Worm (Caenorhabditis elegans): ENCODE results near the gene K02D10.8.

The K02D10.8 gene

ce11 chrIII:8782744-8783143, 3.4 kb upstream of the K02D10.8 start (continued):
- TF ChIP-seq ceh-79 (tag; optimal IDR thresholded peaks at IDR 0.05): no peak
- TF ChIP-seq let-526 (GFP tag; IDR thresholded peaks at IDR 0.05): no peak
- no peak for TF ChIP-seq ceh-58 (GFP tag; IDR thresholded peaks at IDR 0.05)
- TF ChIP-seq chd-7 (tag; optimal IDR thresholded peaks at IDR 0.05): no peak
- peak; percentile 23; the same call in 1 of the 2 replicates for TF ChIP-seq nfyb-1 (GFP tag; IDR thresholded peaks at IDR 0.05)
- no peak for TF ChIP-seq Y67H2A.10 (GFP tag; conservative IDR thresholded peaks at IDR 0.05)
- TF ChIP-seq nhr-80 (tag; optimal IDR thresholded peaks at IDR 0.05): peak; percentile 90
- TF ChIP-seq F52B5.7 (tag; optimal IDR thresholded peaks at IDR 0.05): no peak
- TF ChIP-seq ceh-100 (GFP tag; IDR thresholded peaks at IDR 0.05): no peak
- no peak for TF ChIP-seq egl-18 (GFP tag; IDR thresholded peaks at IDR 0.05)
- TF ChIP-seq dpff-1 (tag; optimal IDR thresholded peaks at IDR 0.05): no peak
- TF ChIP-seq ztf-18 (tag; optimal IDR thresholded peaks at IDR 0.05): no peak
- TF ChIP-seq snpc-1.1 (tag; optimal IDR thresholded peaks at IDR 0.05; ENCODE audit: insufficient read depth): no peak
- no peak for TF ChIP-seq ztf-6 (GFP tag; IDR thresholded peaks at IDR 0.05)
- TF ChIP-seq ztf-22 (GFP tag; optimal IDR thresholded peaks at IDR 0.05): peak; percentile 30
- TF ChIP-seq bed-2 (GFP tag; IDR thresholded peaks at IDR 0.05): no peak
- TF ChIP-seq C06A6.2 (GFP tag; conservative IDR thresholded peaks at IDR 0.05): no peak
- TF ChIP-seq F22D6.2 (tag; optimal IDR thresholded peaks at IDR 0.05): peak; percentile 7
- no peak for TF ChIP-seq K11D2.4 (GFP tag; IDR thresholded peaks at IDR 0.05)
- no peak for TF ChIP-seq gei-17 (GFP tag; optimal IDR thresholded peaks at IDR 0.05)
- no peak for TF ChIP-seq aptf-2 (GFP tag; conservative IDR thresholded peaks at IDR 0.05)
- TF ChIP-seq bed-1 (GFP tag; IDR thresholded peaks at IDR 0.05): no peak
- no peak for TF ChIP-seq B0261.1 (tag; optimal IDR thresholded peaks at IDR 0.05)
- no peak for TF ChIP-seq xnd-1 (tag; optimal IDR thresholded peaks at IDR 0.05)
- peak; percentile 44 for TF ChIP-seq die-1 (tag; optimal IDR thresholded peaks at IDR 0.05)
- no peak for TF ChIP-seq hrde-1 (tag; optimal IDR thresholded peaks at IDR 0.05; ENCODE audit: borderline replicate concordance)
- TF ChIP-seq efl-1 (GFP tag; optimal IDR thresholded peaks at IDR 0.05): no peak
- no peak for TF ChIP-seq F57C9.4 (tag; optimal IDR thresholded peaks at IDR 0.05)
- TF ChIP-seq hmg-20 (GFP tag; IDR thresholded peaks at IDR 0.05): no peak
- no peak for TF ChIP-seq Y53G8AR.9 (GFP tag; conservative IDR thresholded peaks at IDR 0.05)
- no peak for TF ChIP-seq T07F8.4 (tag; optimal IDR thresholded peaks at IDR 0.05)
- TF ChIP-seq B0035.1 (tag; optimal IDR thresholded peaks at IDR 0.05): no peak
- TF ChIP-seq snpc-4 (GFP tag; optimal IDR thresholded peaks at IDR 0.05): no peak
- TF ChIP-seq snpc-4 (tag; optimal IDR thresholded peaks at IDR 0.05): no peak
- no peak for TF ChIP-seq D2030.7 (GFP tag; IDR thresholded peaks at IDR 0.05)
- TF ChIP-seq hlh-26 (GFP tag; conservative IDR thresholded peaks at IDR 0.05): no peak
- no peak for TF ChIP-seq attf-6 (GFP tag; IDR thresholded peaks at IDR 0.05)
- no peak for TF ChIP-seq Y53F4B.3 (GFP tag; IDR thresholded peaks at IDR 0.05)
- TF ChIP-seq ama-1 (optimal IDR thresholded peaks at IDR 0.05): no peak
- no peak for TF ChIP-seq ama-1 (GFP tag; optimal IDR thresholded peaks at IDR 0.05)
- TF ChIP-seq nhr-120 (GFP tag; IDR thresholded peaks at IDR 0.05): no peak
- TF ChIP-seq F55B11.4 (tag; optimal IDR thresholded peaks at IDR 0.05; ENCODE audit: borderline replicate concordance, insufficient read depth): no peak
- TF ChIP-seq dpl-1 (GFP tag; optimal IDR thresholded peaks at IDR 0.05): no peak
- TF ChIP-seq nhr-179 (tag; optimal IDR thresholded peaks at IDR 0.05): no peak
- no peak for TF ChIP-seq rpc-1 (optimal IDR thresholded peaks at IDR 0.05)
- TF ChIP-seq rpc-1 (tag; optimal IDR thresholded peaks at IDR 0.05): no peak
- TF ChIP-seq egl-44 (GFP tag; IDR thresholded peaks at IDR 0.05): no peak
- no peak for TF ChIP-seq him-1 (tag; optimal IDR thresholded peaks at IDR 0.05)
- no peak for TF ChIP-seq Y56A3A.18 (GFP tag; IDR thresholded peaks at IDR 0.05)
- no peak for TF ChIP-seq lin-35 (GFP tag; optimal IDR thresholded peaks at IDR 0.05)
- no peak for TF ChIP-seq tlf-1 (GFP tag; optimal IDR thresholded peaks at IDR 0.05)

All from whole organism, young adult.